Worm (Caenorhabditis elegans) whole organism, young adult: ENCODE measurements around the gene W02A2.8.

ENCODE experiments used
- B0261.1 ChIP-seq: sonication (generic microtip); optimal IDR thresholded peaks from 2 replicates; lab custom pipeline; 2016; ENCODE audit warnings: mild to moderate bottlenecking, missing genetic modification characterization, moderate library complexity, missing compliant biosample characterization
- F22D6.2 ChIP-seq: sonication (generic microtip); optimal IDR thresholded peaks from 2 replicates; lab custom pipeline; 2016; ENCODE audit warnings: mild to moderate bottlenecking, missing genetic modification characterization, missing compliant biosample characterization
- F39B2.1 ChIP-seq: fragments of 200-800 bp; sonication (Bioruptor generic); IDR thresholded peaks from 2 replicates; pipeline ENCODE4 v1.3.6; 2022; ENCODE audit warnings: missing genetic modification reagents, missing genetic modification characterization, missing compliant biosample characterization
- F52B5.7 ChIP-seq: sonication (generic microtip); optimal IDR thresholded peaks from 2 replicates; lab custom pipeline; 2016; ENCODE audit warnings: mild to moderate bottlenecking, missing genetic modification characterization, missing compliant biosample characterization
- F55B11.4 ChIP-seq: sonication (generic microtip); optimal IDR thresholded peaks from 2 replicates; lab custom pipeline; 2016; ENCODE audit warnings: missing compliant biosample characterization, missing genetic modification characterization, borderline replicate concordance; ENCODE audit not compliant: insufficient read depth
- K12H6.12 ChIP-seq: fragments of 200-800 bp; sonication (Bioruptor generic); optimal IDR thresholded peaks from 2 replicates; lab custom pipeline; 2018; ENCODE audit warnings: mild to moderate bottlenecking, missing genetic modification characterization, missing compliant biosample characterization
- Y53G8AR.9 ChIP-seq: fragments of 200-800 bp; sonication (Bioruptor generic); conservative IDR thresholded peaks from 2 replicates; pipeline ENCODE4 v1.3.6; 2022; ENCODE audit warnings: missing genetic modification reagents, missing genetic modification characterization, missing compliant biosample characterization
- Y67H2A.10 ChIP-seq: fragments of 200-800 bp; sonication (Bioruptor generic); conservative IDR thresholded peaks from 2 replicates; pipeline ENCODE4 v1.3.6; 2022; ENCODE audit warnings: missing genetic modification reagents, missing genetic modification characterization, missing compliant biosample characterization
- Y79H2A.3 ChIP-seq: fragments of 200-800 bp; sonication (Bioruptor generic); conservative IDR thresholded peaks from 2 replicates; pipeline ENCODE4 v1.3.6; 2022; ENCODE audit warnings: missing genetic modification reagents, missing genetic modification characterization, missing compliant biosample characterization
- Y95B8A.8 ChIP-seq: fragments of 200-800 bp; sonication (Bioruptor generic); IDR thresholded peaks from 2 replicates; pipeline ENCODE4 v1.3.6; 2022; ENCODE audit warnings: missing genetic modification reagents, missing genetic modification characterization, missing compliant biosample characterization
- ZK185.1 ChIP-seq: sonication (generic microtip); optimal IDR thresholded peaks from 2 replicates; lab custom pipeline; 2016; ENCODE audit warnings: mild to moderate bottlenecking, missing genetic modification characterization, missing compliant biosample characterization; ENCODE audit not compliant: poor library complexity, severe bottlenecking
- attf-3 ChIP-seq: fragments of 200-800 bp; sonication (Bioruptor generic); conservative IDR thresholded peaks from 2 replicates; pipeline ENCODE4 v1.3.6; 2022; ENCODE audit warnings: missing genetic modification reagents, missing genetic modification characterization, missing compliant biosample characterization
- bed-1 ChIP-seq: fragments of 200-800 bp; sonication (Bioruptor generic); IDR thresholded peaks from 2 replicates; pipeline ENCODE4 v1.3.6; 2022; ENCODE audit warnings: missing genetic modification reagents, missing genetic modification characterization, missing compliant biosample characterization
- bed-2 ChIP-seq: fragments of 200-800 bp; sonication (Bioruptor generic); IDR thresholded peaks from 2 replicates; pipeline ENCODE4 v1.3.6; 2022; ENCODE audit warnings: missing genetic modification reagents, missing genetic modification characterization, missing compliant biosample characterization
- ccch-3 ChIP-seq: fragments of 200-800 bp; sonication (Bioruptor generic); optimal IDR thresholded peaks from 2 replicates; lab custom pipeline; 2018; ENCODE audit warnings: mild to moderate bottlenecking, missing genetic modification characterization, missing compliant biosample characterization
- ceh-40 ChIP-seq: fragments of 200-800 bp; sonication (Bioruptor generic); IDR thresholded peaks from 2 replicates; pipeline ENCODE4 v1.3.6; 2022; ENCODE audit warnings: missing genetic modification characterization, missing compliant biosample characterization
- chd-7 ChIP-seq: sonication (generic microtip); optimal IDR thresholded peaks from 2 replicates; lab custom pipeline; 2016; ENCODE audit warnings: mild to moderate bottlenecking, missing genetic modification characterization, moderate library complexity, missing compliant biosample characterization
- dox-1 ChIP-seq: fragments of 200-800 bp; sonication (Bioruptor generic); IDR thresholded peaks from 2 replicates; pipeline ENCODE4 v1.3.6; 2022; ENCODE audit warnings: missing genetic modification reagents, missing genetic modification characterization, missing compliant biosample characterization
- dpff-1 ChIP-seq: sonication (generic microtip); optimal IDR thresholded peaks from 2 replicates; lab custom pipeline; 2017; ENCODE audit warnings: mild to moderate bottlenecking, missing genetic modification characterization, missing compliant biosample characterization
- egl-44 ChIP-seq: fragments of 200-800 bp; sonication (Bioruptor generic); IDR thresholded peaks from 2 replicates; pipeline ENCODE4 v1.3.6; 2022; ENCODE audit warnings: missing genetic modification reagents, missing genetic modification characterization, missing compliant biosample characterization
- ekl-4 ChIP-seq: fragments of 200-800 bp; sonication (Bioruptor generic); IDR thresholded peaks from 2 replicates; pipeline ENCODE4 v1.3.6; 2022; ENCODE audit warnings: missing genetic modification reagents, missing genetic modification characterization, missing compliant biosample characterization
- ets-4 ChIP-seq: fragments of 200-800 bp; sonication (Bioruptor generic); optimal IDR thresholded peaks from 2 replicates; lab custom pipeline; 2018; ENCODE audit warnings: mild to moderate bottlenecking, missing genetic modification characterization, missing compliant biosample characterization
- him-1 ChIP-seq: sonication (generic microtip); optimal IDR thresholded peaks from 2 replicates; lab custom pipeline; 2016; ENCODE audit warnings: missing genotype, missing genetic modification reagents, missing genetic modification characterization, missing compliant biosample characterization
- hlh-26 ChIP-seq: fragments of 200-800 bp; sonication (Bioruptor generic); conservative IDR thresholded peaks from 2 replicates; pipeline ENCODE4 v1.3.6; 2022; ENCODE audit warnings: missing genetic modification reagents, missing genetic modification characterization, missing compliant biosample characterization
- hmg-1.2 ChIP-seq: fragments of 200-800 bp; sonication (Bioruptor generic); IDR thresholded peaks from 2 replicates; pipeline ENCODE4 v1.3.6; 2022; ENCODE audit warnings: missing genetic modification reagents, missing genetic modification characterization, missing compliant biosample characterization
- hrde-1 ChIP-seq: sonication (generic microtip); optimal IDR thresholded peaks from 2 replicates; lab custom pipeline; 2016; ENCODE audit warnings: missing genetic modification characterization, mild to moderate bottlenecking, missing compliant biosample characterization, moderate library complexity, missing genotype, missing genetic modification reagents, borderline replicate concordance
- hsf-1 ChIP-seq: fragments of 200-800 bp; sonication (Bioruptor generic); IDR thresholded peaks from 2 replicates; pipeline ENCODE4 v1.3.6; 2022; ENCODE audit warnings: missing genetic modification reagents, missing genetic modification characterization, missing compliant biosample characterization
- let-526 ChIP-seq: fragments of 200-800 bp; sonication (Bioruptor generic); IDR thresholded peaks from 2 replicates; pipeline ENCODE4 v1.3.6; 2022; ENCODE audit warnings: missing genetic modification reagents, missing genetic modification characterization, missing compliant biosample characterization
- lin-35 ChIP-seq, 3 experiments: fragments of 150-350 bp in 2 of 3; sonication (generic microtip) in 1 of 3; optimal IDR thresholded peaks; 2 replicates each; lab custom pipeline; 2014 to 2018; ENCODE audit warnings: missing biosample characterization in 3 of 3, missing genetic modification characterization in 3 of 3, missing genetic modification reagents in 3 of 3
- lsl-1 ChIP-seq: fragments of 200-800 bp; sonication (Bioruptor generic); optimal IDR thresholded peaks from 2 replicates; lab custom pipeline; 2018; ENCODE audit warnings: mild to moderate bottlenecking, missing genetic modification characterization, moderate library complexity, missing compliant biosample characterization
- lsy-27 ChIP-seq: sonication (generic microtip); optimal IDR thresholded peaks from 2 replicates; lab custom pipeline; 2017; ENCODE audit warnings: missing genetic modification characterization, mild to moderate bottlenecking, missing compliant biosample characterization, antibody characterized with exemption, missing genotype, borderline replicate concordance; ENCODE audit not compliant: insufficient read depth
- madf-10 ChIP-seq: sonication (generic microtip); optimal IDR thresholded peaks from 2 replicates; lab custom pipeline; 2016; ENCODE audit warnings: mild to moderate bottlenecking, missing genetic modification characterization, missing compliant biosample characterization
- madf-8 ChIP-seq: fragments of 200-800 bp; sonication (Bioruptor generic); conservative IDR thresholded peaks from 2 replicates; pipeline ENCODE4 v1.3.6; 2022; ENCODE audit warnings: missing genetic modification reagents, missing genetic modification characterization, missing compliant biosample characterization
- mes-4 ChIP-seq: sonication (generic microtip); optimal IDR thresholded peaks from 2 replicates; lab custom pipeline; 2016; ENCODE audit warnings: missing genotype, missing genetic modification characterization, missing compliant biosample characterization
- mxl-1 ChIP-seq: sonication (generic microtip); optimal IDR thresholded peaks from 2 replicates; lab custom pipeline; 2016; ENCODE audit warnings: missing genetic modification characterization, missing compliant biosample characterization
- nfya-1 ChIP-seq: sonication (generic microtip); optimal IDR thresholded peaks from 2 replicates; lab custom pipeline; 2017; ENCODE audit warnings: antibody characterized with exemption, missing compliant biosample characterization, missing genetic modification characterization, borderline replicate concordance; ENCODE audit not compliant: insufficient read depth
- nfyb-1 ChIP-seq: fragments of 200-800 bp; sonication (Bioruptor generic); IDR thresholded peaks from 2 replicates; pipeline ENCODE4 v1.3.6; 2022; ENCODE audit warnings: missing genetic modification reagents, missing genetic modification characterization, missing compliant biosample characterization
- nhr-80 ChIP-seq: sonication (generic microtip); optimal IDR thresholded peaks from 2 replicates; lab custom pipeline; 2016; ENCODE audit warnings: missing genetic modification characterization, missing compliant biosample characterization
- rcor-1 ChIP-seq: fragments of 200-800 bp; sonication (Bioruptor generic); IDR thresholded peaks from 2 replicates; pipeline ENCODE4 v1.3.6; 2022; ENCODE audit warnings: missing genetic modification reagents, missing genetic modification characterization, missing compliant biosample characterization
- sdz-38 ChIP-seq: sonication (generic microtip); optimal IDR thresholded peaks from 2 replicates; lab custom pipeline; 2016; ENCODE audit warnings: missing genotype, missing genetic modification characterization, missing compliant biosample characterization
- snpc-3.4 ChIP-seq: sonication (generic microtip); optimal IDR thresholded peaks from 2 replicates; lab custom pipeline; 2017; ENCODE audit warnings: missing genetic modification characterization, mild to moderate bottlenecking, missing compliant biosample characterization, antibody characterized with exemption, moderate library complexity, missing genotype, missing genetic modification reagents
- snpc-4 ChIP-seq, 5 experiments: fragments of 150-350 bp in 1 of 5; sonication (generic microtip) in 4 of 5; optimal IDR thresholded peaks; 2 replicates each; lab custom pipeline; 2014 to 2018; ENCODE audit warnings: missing genetic modification characterization in 5 of 5, missing biosample characterization in 3 of 5, antibody characterized with exemption in 2 of 5, mild to moderate bottlenecking in 2 of 5, missing compliant biosample characterization in 2 of 5, missing genotype in 2 of 5, moderate library complexity in 2 of 5, missing genetic modification reagents in 1 of 5
- sptf-2 ChIP-seq: fragments of 200-800 bp; sonication (Bioruptor generic); optimal IDR thresholded peaks from 2 replicates; lab custom pipeline; 2018; ENCODE audit warnings: mild to moderate bottlenecking, missing genetic modification characterization, missing compliant biosample characterization
- tlf-1 ChIP-seq: fragments of 200-800 bp; sonication (Bioruptor generic); optimal IDR thresholded peaks from 2 replicates; lab custom pipeline; 2018; ENCODE audit warnings: mild to moderate bottlenecking, missing genetic modification characterization, missing compliant biosample characterization
- zfh-2 ChIP-seq: fragments of 200-800 bp; sonication (Bioruptor generic); conservative IDR thresholded peaks from 2 replicates; pipeline ENCODE4 v1.3.6; 2022; ENCODE audit warnings: missing genetic modification reagents, missing genetic modification characterization, missing compliant biosample characterization
- ztf-28 ChIP-seq: fragments of 200-800 bp; sonication (Bioruptor generic); IDR thresholded peaks from 2 replicates; pipeline ENCODE4 v1.3.6; 2022; ENCODE audit warnings: missing genetic modification reagents, missing genetic modification characterization, missing compliant biosample characterization

Gene W02A2.8

DNA sequence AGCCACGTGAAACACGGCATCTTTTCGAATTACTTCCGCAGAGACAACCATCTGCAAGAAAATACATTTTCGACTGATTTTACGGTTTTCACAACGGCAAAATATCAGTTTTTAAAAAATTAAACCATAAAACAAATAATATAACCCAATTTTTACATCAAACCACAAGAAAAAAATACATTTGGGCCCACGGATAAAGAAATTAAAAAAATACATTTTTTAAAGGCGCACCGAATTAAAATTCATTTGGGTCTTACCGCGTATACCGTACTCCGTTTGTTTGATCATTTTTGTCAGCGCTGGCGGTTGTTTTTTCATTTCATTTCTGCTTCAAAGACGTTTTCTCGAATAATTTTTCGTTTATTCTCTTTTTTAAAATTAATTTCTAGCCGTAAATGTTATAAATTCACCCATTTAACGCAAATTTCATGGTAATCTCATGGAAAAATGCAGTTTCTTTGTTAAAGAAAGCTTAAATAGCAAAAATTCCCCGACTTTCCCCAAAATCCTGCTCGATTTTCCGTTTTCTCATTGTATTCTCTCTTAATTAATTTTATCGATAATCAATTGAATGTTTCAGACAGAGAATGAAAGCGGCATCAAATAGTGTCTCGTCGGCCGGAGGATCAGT, 5.1 kb downstream of the W02A2.8 start, which contains the start of the genes rec-8 and mex-5:
Gene rec-8, minus strand, starts transcription at position 51 of the 631 bp plus-strand sequence.
Gene mex-5, plus strand, starts transcription at position 581 of the 631 bp plus-strand sequence.
- no peak for TF ChIP-seq ccch-3 (GFP tag; lab: Kevin White, UChicago)
- peak; percentile 57; the same call in 1 of the 2 replicates for TF ChIP-seq dox-1 (GFP tag; lab: Robert Waterston, UW)
- TF ChIP-seq nfya-1 (tag; lab: Kevin White, UChicago), result no peak
- TF ChIP-seq Y67H2A.10, result no peak
- TF ChIP-seq lin-35 (GFP tag; optimal IDR thresholded peaks at IDR 0.05; lab: Kevin White, UChicago), result peak in 2 of 3 experiments; percentile 55 to 84
- TF ChIP-seq hlh-26 (GFP tag; lab: Robert Waterston, UW), result no peak
- TF ChIP-seq hrde-1 (tag; lab: Kevin White, UChicago), result no peak
- no peak for TF ChIP-seq B0261.1
- no peak for TF ChIP-seq ceh-40 (GFP tag; lab: Robert Waterston, UW)
- peak; percentile 47; the same call in 1 of the 2 replicates for TF ChIP-seq hmg-1.2 (GFP tag; lab: Robert Waterston, UW)
- TF ChIP-seq ztf-28 (GFP tag; lab: Robert Waterston, UW), result no peak
- TF ChIP-seq nfyb-1 (GFP tag; lab: Robert Waterston, UW), result no peak
- TF ChIP-seq let-526 (GFP tag; lab: Robert Waterston, UW), result no peak
- peak; percentile 68; the same call in 1 of the 2 replicates for TF ChIP-seq Y95B8A.8
- 0 out of 2 replicates have a peak, but pooled peaks have one; percentile 38 for TF ChIP-seq Y53G8AR.9 (GFP tag; lab: Robert Waterston, UW)
- no peak for TF ChIP-seq F22D6.2 (tag; lab: Kevin White, UChicago)
- TF ChIP-seq ets-4 (GFP tag; lab: Kevin White, UChicago), result no peak
- no peak for TF ChIP-seq chd-7 (tag; lab: Kevin White, UChicago)
- TF ChIP-seq dpff-1 (tag; lab: Kevin White, UChicago), result no peak
- TF ChIP-seq madf-8 (GFP tag; lab: Robert Waterston, UW), result peak; percentile 94
- TF ChIP-seq snpc-3.4 (tag; lab: Kevin White, UChicago), result peak; percentile 97
- no peak for TF ChIP-seq egl-44 (GFP tag; lab: Robert Waterston, UW)
- TF ChIP-seq him-1 (tag; lab: Kevin White, UChicago), result peak; percentile 2
- peak; percentile 28 for TF ChIP-seq snpc-4 (GFP tag; optimal IDR thresholded peaks at IDR 0.05; lab: Kevin White, UChicago)
- TF ChIP-seq snpc-4 (tag; optimal IDR thresholded peaks at IDR 0.05; lab: Kevin White, UChicago), result peak in 2 of 4 experiments; percentile 43 to 78
- no peak for TF ChIP-seq Y79H2A.3
- peak; percentile 28; the same call in 1 of the 2 replicates for TF ChIP-seq rcor-1
- TF ChIP-seq bed-2 (GFP tag; lab: Robert Waterston, UW), result no peak
- peak; percentile 96 for TF ChIP-seq hsf-1
- TF ChIP-seq attf-3 (GFP tag; lab: Robert Waterston, UW), result no peak
- no peak for TF ChIP-seq F55B11.4 (tag; lab: Kevin White, UChicago)
- TF ChIP-seq sdz-38, result no peak
- TF ChIP-seq nhr-80 (tag; lab: Kevin White, UChicago), result no peak
- no peak for TF ChIP-seq F39B2.1
- no peak for TF ChIP-seq lsy-27
- no peak for TF ChIP-seq sptf-2 (GFP tag; lab: Kevin White, UChicago)
- TF ChIP-seq mxl-1 (tag; lab: Kevin White, UChicago), result no peak
- TF ChIP-seq bed-1 (GFP tag; lab: Robert Waterston, UW), result no peak
- no peak for TF ChIP-seq F52B5.7 (tag; lab: Kevin White, UChicago)
- TF ChIP-seq K12H6.12, result no peak
- TF ChIP-seq ekl-4, result peak; percentile 64; the same call in 1 of the 2 replicates
- no peak for TF ChIP-seq mes-4 (tag; lab: Kevin White, UChicago)
- TF ChIP-seq tlf-1 (GFP tag; lab: Kevin White, UChicago), result peak; percentile 85
- no peak for TF ChIP-seq madf-10 (tag; lab: Kevin White, UChicago)
- peak; percentile 97 for TF ChIP-seq lsl-1
- TF ChIP-seq zfh-2 (GFP tag; lab: Robert Waterston, UW), result no peak
- no peak for TF ChIP-seq ZK185.1 (tag; lab: Kevin White, UChicago)
